Worm (Caenorhabditis elegans) whole organism, early embryonic: ENCODE results near the gene fbxa-95.

ENCODE experiments used
- B0310.2 ChIP-seq: sonication (generic microtip); optimal IDR thresholded peaks from 2 replicates; lab custom pipeline; 2016; ENCODE audit warnings: mild to moderate bottlenecking, missing genetic modification characterization, missing compliant biosample characterization
- F13C5.2 ChIP-seq: sonication (generic microtip); optimal IDR thresholded peaks from 2 replicates; lab custom pipeline; 2017; ENCODE audit warnings: mild to moderate bottlenecking, missing genetic modification characterization, inconsistent platforms, missing compliant biosample characterization
- aly-1 ChIP-seq: sonication (generic microtip); optimal IDR thresholded peaks from 2 replicates; lab custom pipeline; 2016; ENCODE audit warnings: missing genetic modification characterization, missing compliant biosample characterization
- ama-1 ChIP-seq: fragments of 150-350 bp; optimal IDR thresholded peaks from 2 replicates; lab custom pipeline; 2014
- ceh-13 ChIP-seq: fragments of 200-800 bp; sonication (Bioruptor generic); optimal IDR thresholded peaks from 2 replicates; lab custom pipeline; 2018; ENCODE audit warnings: mild to moderate bottlenecking, missing genetic modification characterization, missing compliant biosample characterization
- ceh-36 ChIP-seq: sonication (generic microtip); optimal IDR thresholded peaks from 2 replicates; lab custom pipeline; 2016; ENCODE audit warnings: missing genetic modification characterization, inconsistent platforms, missing compliant biosample characterization
- ets-7 ChIP-seq: sonication (generic microtip); optimal IDR thresholded peaks from 2 replicates; lab custom pipeline; 2016; ENCODE audit warnings: missing genotype, missing genetic modification characterization, missing compliant biosample characterization
- flt-1 ChIP-seq: fragments of 200-800 bp; sonication (Bioruptor generic); IDR thresholded peaks from 2 replicates; pipeline ENCODE4 v1.3.6; 2022; ENCODE audit warnings: missing genetic modification characterization, missing compliant biosample characterization
- hmbx-1 ChIP-seq: sonication (generic microtip); optimal IDR thresholded peaks from 2 replicates; lab custom pipeline; 2016; ENCODE audit warnings: mild to moderate bottlenecking, missing genetic modification characterization, missing compliant biosample characterization
- hmg-4 ChIP-seq: fragments of 200-800 bp; sonication (Bioruptor generic); optimal IDR thresholded peaks from 2 replicates; lab custom pipeline; 2018; ENCODE audit warnings: mild to moderate bottlenecking, missing genetic modification characterization, missing compliant biosample characterization
- hnd-1 ChIP-seq: sonication (generic microtip); optimal IDR thresholded peaks from 2 replicates; lab custom pipeline; 2016; ENCODE audit warnings: missing genetic modification characterization, missing compliant biosample characterization
- pes-1 ChIP-seq: fragments of 200-800 bp; sonication (Bioruptor generic); IDR thresholded peaks from 2 replicates; pipeline ENCODE4 v1.3.6; 2022; ENCODE audit warnings: missing genetic modification reagents, missing genetic modification characterization, missing compliant biosample characterization
- scrt-1 ChIP-seq: fragments of 200-800 bp; sonication (Bioruptor generic); IDR thresholded peaks from 2 replicates; pipeline ENCODE4 v1.3.6; 2022; ENCODE audit warnings: missing genetic modification characterization, missing compliant biosample characterization
- sea-1 ChIP-seq: fragments of 200-800 bp; sonication (Bioruptor generic); conservative IDR thresholded peaks from 2 replicates; pipeline ENCODE4 v1.3.6; 2022; ENCODE audit warnings: missing genetic modification characterization, missing compliant biosample characterization
- tbx-11 ChIP-seq: fragments of 200-800 bp; sonication (Bioruptor generic); IDR thresholded peaks from 2 replicates; pipeline ENCODE4 v1.3.6; 2022; ENCODE audit warnings: missing genetic modification characterization, missing compliant biosample characterization
- tbx-37 ChIP-seq: fragments of 200-800 bp; sonication (Bioruptor generic); conservative IDR thresholded peaks from 2 replicates; pipeline ENCODE4 v1.3.6; 2022; ENCODE audit warnings: missing genetic modification reagents, missing genetic modification characterization, missing compliant biosample characterization
- tra-4 ChIP-seq: sonication (generic microtip); optimal IDR thresholded peaks from 2 replicates; lab custom pipeline; 2017; ENCODE audit warnings: missing genetic modification characterization, missing compliant biosample characterization

fbxa-95 gene

ce11 chrV:15547727-15548126 lies 23.5 kb upstream of the fbxa-95 start:
- TF ChIP-seq scrt-1 (GFP tag; lab: Robert Waterston, UW): peak; percentile 36; the same call in 1 of the 2 replicates
- TF ChIP-seq pes-1: peak; percentile 65; the same call in 1 of the 2 replicates
- no peak for TF ChIP-seq ceh-13 (GFP tag; lab: Kevin White, UChicago)
- TF ChIP-seq flt-1 (GFP tag; lab: Robert Waterston, UW): 0 out of 2 replicates have a peak, but pooled peaks have one; percentile 34
- TF ChIP-seq tbx-11: peak; percentile 46; the same call in 1 of the 2 replicates
- no peak for TF ChIP-seq B0310.2 (tag; lab: Kevin White, UChicago)

DNA sequence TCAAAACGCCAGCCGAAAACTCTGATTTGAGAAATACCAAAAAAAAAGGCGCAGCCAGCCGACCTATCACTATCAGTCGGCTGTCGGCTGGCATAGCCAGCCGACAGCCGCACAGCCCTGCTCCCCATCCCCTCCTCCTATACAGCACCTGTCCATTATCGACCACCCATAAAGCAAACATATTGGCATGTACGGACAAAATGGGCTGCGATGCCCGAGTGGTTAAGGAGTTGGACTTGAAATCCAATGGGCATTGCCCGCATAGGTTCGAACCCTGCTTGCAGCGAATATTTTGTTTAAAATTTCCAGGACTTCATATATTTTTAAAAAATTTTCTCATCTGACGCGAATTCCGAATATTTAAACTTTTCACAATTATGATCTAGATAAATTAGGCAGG lies 20.9 kb upstream of the fbxa-95 start:
- no peak for TF ChIP-seq F13C5.2 (tag; lab: Kevin White, UChicago)
- no peak for TF ChIP-seq hmbx-1 (tag; lab: Kevin White, UChicago)
- TF ChIP-seq hmg-4 (GFP tag; lab: Kevin White, UChicago): no peak
- peak; percentile 2 for TF ChIP-seq ceh-36 (tag; lab: Kevin White, UChicago)
- peak; percentile 11; the same call in 1 of the 2 replicates for TF ChIP-seq flt-1 (GFP tag; lab: Robert Waterston, UW)
- TF ChIP-seq tbx-11: no peak
- TF ChIP-seq pes-1: 0 out of 2 replicates have a peak, but pooled peaks have one; percentile 48

DNA sequence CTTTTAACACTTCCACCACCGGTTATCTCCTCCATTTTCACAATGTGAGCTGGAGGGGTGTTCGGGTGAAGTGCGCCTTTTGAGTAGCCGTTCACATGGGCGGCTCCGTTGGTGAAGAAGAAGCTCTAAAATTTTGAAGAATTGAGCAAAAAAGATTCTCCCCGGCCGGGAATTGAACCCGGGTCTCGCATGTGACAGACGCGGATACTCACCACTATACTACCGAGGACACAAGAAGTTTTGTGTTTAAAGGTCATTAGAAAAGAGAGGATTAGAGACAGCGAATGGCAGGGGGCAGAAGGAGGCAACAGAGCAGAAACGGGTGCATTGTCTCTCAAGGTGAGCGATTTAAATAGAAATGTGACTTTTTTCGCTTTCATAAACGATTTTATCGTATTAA lies 19.6 kb upstream of the fbxa-95 start:
- TF ChIP-seq tbx-11 (peak; percentile 89), flt-1 (GFP tag; lab: Robert Waterston, UW) (peak; percentile 92), ama-1 (lab: Kevin White, UChicago) (no peak), scrt-1 (GFP tag; lab: Robert Waterston, UW) (peak; percentile 92), sea-1 (GFP tag; lab: Robert Waterston, UW) (peak; percentile 89), ceh-13 (GFP tag; lab: Kevin White, UChicago) (peak; percentile 77), ceh-36 (tag; lab: Kevin White, UChicago) (peak; percentile 95), aly-1 (tag; lab: Kevin White, UChicago) (peak; percentile 86), hnd-1 (tag; lab: Kevin White, UChicago) (peak; percentile 80), F13C5.2 (tag; lab: Kevin White, UChicago) (peak; percentile 91), tra-4 (peak; percentile 71), B0310.2 (tag; lab: Kevin White, UChicago) (peak; percentile 82), pes-1 (peak; percentile 92), tbx-37 (GFP tag; lab: Robert Waterston, UW) (peak; percentile 92), hmbx-1 (tag; lab: Kevin White, UChicago) (peak; percentile 59), ets-7 (peak; percentile 57), hmg-4 (GFP tag; lab: Kevin White, UChicago) (peak; percentile 92)

ce11 chrV:15553869-15554268 lies 17.4 kb upstream of the fbxa-95 start:
- peak; percentile 46 for TF ChIP-seq ceh-36 (tag; lab: Kevin White, UChicago)
- no peak for TF ChIP-seq aly-1 (tag; lab: Kevin White, UChicago)
- TF ChIP-seq ceh-13 (GFP tag; lab: Kevin White, UChicago): peak; percentile 17
- peak; percentile 76 for TF ChIP-seq pes-1
- no peak for TF ChIP-seq B0310.2 (tag; lab: Kevin White, UChicago)
- TF ChIP-seq hmg-4 (GFP tag; lab: Kevin White, UChicago): peak; percentile 35
- no peak for TF ChIP-seq hmbx-1 (tag; lab: Kevin White, UChicago)
- TF ChIP-seq tbx-37 (GFP tag; lab: Robert Waterston, UW): peak; percentile 45; the same call in 1 of the 2 replicates
- no peak for TF ChIP-seq tra-4
- TF ChIP-seq sea-1 (GFP tag; lab: Robert Waterston, UW): no peak
- TF ChIP-seq tbx-11: peak; percentile 67
- TF ChIP-seq F13C5.2 (tag; lab: Kevin White, UChicago): peak; percentile 15
- no peak for TF ChIP-seq ama-1 (lab: Kevin White, UChicago)
- no peak for TF ChIP-seq ets-7
- peak; percentile 65 for TF ChIP-seq flt-1 (GFP tag; lab: Robert Waterston, UW)
- TF ChIP-seq scrt-1 (GFP tag; lab: Robert Waterston, UW): 0 out of 2 replicates have a peak, but pooled peaks have one; percentile 39
- TF ChIP-seq hnd-1 (tag; lab: Kevin White, UChicago): peak; percentile 41

ce11 chrV:15559047-15559446 lies 12.2 kb upstream of the fbxa-95 start, which contains the start of gene acr-18:
TSS of gene acr-18 (minus strand) at chrV:15559147.
- no peak for TF ChIP-seq F13C5.2 (tag; lab: Kevin White, UChicago)
- no peak for TF ChIP-seq aly-1 (tag; lab: Kevin White, UChicago)

DNA sequence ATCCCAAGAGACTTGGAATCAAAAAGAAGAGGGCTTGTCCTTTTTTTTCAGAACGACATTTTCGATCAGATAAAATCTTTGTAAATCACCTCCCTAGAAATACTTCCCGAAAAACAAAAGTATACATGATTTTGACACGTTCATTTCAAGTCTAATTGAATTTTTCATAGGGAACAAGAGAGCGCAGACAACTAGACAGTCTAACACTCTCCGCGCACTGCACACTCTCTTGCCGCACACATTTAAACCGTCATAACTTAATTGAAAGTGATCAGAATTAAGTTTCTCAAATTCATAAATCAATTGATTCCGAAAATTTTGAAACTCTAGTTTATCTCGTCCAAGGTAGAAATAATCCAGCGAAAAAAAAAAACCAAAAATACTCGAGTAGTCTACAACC lies 11.5 kb upstream of the fbxa-95 start:
- TF ChIP-seq B0310.2 (tag; lab: Kevin White, UChicago) (no peak), ets-7 (no peak), tra-4 (no peak), hnd-1 (tag; lab: Kevin White, UChicago) (no peak), tbx-11 (no peak), ama-1 (lab: Kevin White, UChicago) (no peak), hmg-4 (GFP tag; lab: Kevin White, UChicago) (no peak), scrt-1 (GFP tag; lab: Robert Waterston, UW) (no peak), sea-1 (GFP tag; lab: Robert Waterston, UW) (no peak), flt-1 (GFP tag; lab: Robert Waterston, UW) (no peak), tbx-37 (GFP tag; lab: Robert Waterston, UW) (no peak), ceh-13 (GFP tag; lab: Kevin White, UChicago) (no peak)

DNA sequence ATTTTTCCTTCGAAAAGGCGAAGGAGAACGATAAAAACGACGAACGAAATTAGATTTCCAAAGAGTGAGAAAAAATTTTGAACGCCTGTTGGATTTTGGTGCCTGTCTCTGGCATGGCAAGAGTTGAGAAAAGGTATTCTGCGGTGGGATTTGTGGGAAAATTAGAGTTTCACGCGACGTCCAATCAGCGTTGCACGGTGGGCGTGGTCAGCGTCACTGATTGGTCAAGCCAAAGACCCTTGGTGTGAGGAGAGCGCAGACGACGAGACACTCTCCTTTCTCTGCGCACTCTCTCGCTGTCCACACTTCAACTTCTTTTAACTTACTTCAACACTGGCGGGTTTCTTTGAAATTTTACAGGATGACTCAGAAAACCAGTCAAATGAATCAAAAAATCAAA lies 8.7 kb upstream of the fbxa-95 start:
- no peak for TF ChIP-seq ets-7
- no peak for TF ChIP-seq ceh-13 (GFP tag; lab: Kevin White, UChicago)
- no peak for TF ChIP-seq ama-1 (lab: Kevin White, UChicago)
- no peak for TF ChIP-seq tra-4
- no peak for TF ChIP-seq pes-1
- no peak for TF ChIP-seq B0310.2 (tag; lab: Kevin White, UChicago)
- TF ChIP-seq scrt-1 (GFP tag; lab: Robert Waterston, UW): no peak
- TF ChIP-seq sea-1 (GFP tag; lab: Robert Waterston, UW): no peak
- TF ChIP-seq hmg-4 (GFP tag; lab: Kevin White, UChicago): no peak
- no peak for TF ChIP-seq F13C5.2 (tag; lab: Kevin White, UChicago)
- TF ChIP-seq tbx-11: no peak
